Worm (Caenorhabditis elegans): ENCODE results near the gene ucr-2.1.

- no peak for TF ChIP-seq aly-2 (tag; optimal IDR thresholded peaks at IDR 0.05)
- TF ChIP-seq nhr-12 (tag; optimal IDR thresholded peaks at IDR 0.05) = no peak
- no peak for TF ChIP-seq nhr-28 (tag; optimal IDR thresholded peaks at IDR 0.05)
- no peak for TF ChIP-seq unc-62 (GFP tag; optimal IDR thresholded peaks at IDR 0.05)
Measured at ce11 chrX:11983576-11984061, 34.6 kb upstream of the ucr-2.1 start, which contains the start of gene C49F5.3.
